Fruit fly (Drosophila melanogaster) whole organism, prepupa: ENCODE results near the gene Teh4.

Experiments
- Blimp-1 ChIP-seq: fragments of 200-800 bp; sonication (Bioruptor generic); optimal IDR thresholded peaks from 3 replicates; lab custom pipeline; 2017; ENCODE audit warnings: missing biosample characterization, missing genetic modification characterization, mild to moderate bottlenecking, moderate library complexity, missing genetic modification reagents
- CG10631 ChIP-seq: fragments of 200-800 bp; sonication (Bioruptor generic); optimal IDR thresholded peaks from 2 replicates; lab custom pipeline; 2016; ENCODE audit warnings: missing biosample characterization, missing genetic modification characterization
- CG10669 ChIP-seq: fragments of 200-800 bp; sonication (Bioruptor generic); optimal IDR thresholded peaks from 3 replicates; lab custom pipeline; 2018; ENCODE audit warnings: missing biosample characterization, mild to moderate bottlenecking, missing genetic modification characterization, moderate library complexity
- CG11294 ChIP-seq: fragments of 200-800 bp; sonication (Bioruptor generic); IDR thresholded peaks from 2 replicates; pipeline ENCODE4 v1.3.6; 2022; ENCODE audit warnings: missing biosample characterization, missing genetic modification characterization
- CG11902 ChIP-seq: fragments of 200-800 bp; sonication (Bioruptor generic); optimal IDR thresholded peaks from 3 replicates; lab custom pipeline; 2016; ENCODE audit warnings: missing biosample characterization, missing genetic modification characterization
- CG15336 ChIP-seq: fragments of 200-800 bp; sonication (Bioruptor generic); IDR thresholded peaks from 2 replicates; pipeline ENCODE4 v1.3.6; 2022; ENCODE audit warnings: missing biosample characterization, missing genetic modification characterization
- CG16779 ChIP-seq: fragments of 200-800 bp; sonication (Bioruptor generic); optimal IDR thresholded peaks from 3 replicates; lab custom pipeline; 2017; ENCODE audit warnings: missing biosample characterization, mild to moderate bottlenecking, missing genetic modification characterization
- CG3032 ChIP-seq: fragments of 200-800 bp; optimal IDR thresholded peaks from 2 replicates; lab custom pipeline; 2019; ENCODE audit warnings: missing biosample characterization, mild to moderate bottlenecking, missing genetic modification characterization, moderate library complexity
- CG31627 ChIP-seq: fragments of 200-800 bp; sonication (Bioruptor generic); optimal IDR thresholded peaks from 3 replicates; lab custom pipeline; 2016; ENCODE audit warnings: missing biosample characterization, missing genetic modification characterization
- CG32006 ChIP-seq: fragments of 200-800 bp; sonication (Bioruptor generic); optimal IDR thresholded peaks from 3 replicates; lab custom pipeline; 2017; ENCODE audit warnings: missing biosample characterization, mild to moderate bottlenecking, missing genetic modification characterization
- CG34406 ChIP-seq: fragments of 200-800 bp; sonication (Bioruptor generic); optimal IDR thresholded peaks from 3 replicates; lab custom pipeline; 2016; ENCODE audit warnings: missing biosample characterization, missing genetic modification characterization
- CG3919 ChIP-seq: fragments of 200-800 bp; sonication (Bioruptor generic); optimal IDR thresholded peaks from 3 replicates; lab custom pipeline; 2016; ENCODE audit warnings: missing biosample characterization, missing genetic modification characterization
- CG4318 ChIP-seq: fragments of 200-800 bp; sonication (Bioruptor generic); optimal IDR thresholded peaks from 3 replicates; lab custom pipeline; 2017; ENCODE audit warnings: missing biosample characterization, mild to moderate bottlenecking, missing genetic modification characterization
- CG6163 ChIP-seq: fragments of 200-800 bp; sonication (Bioruptor generic); IDR thresholded peaks from 3 replicates; pipeline ENCODE4 v1.3.6; 2022; ENCODE audit warnings: missing biosample characterization, missing genetic modification characterization
- CG6276 ChIP-seq: fragments of 200-800 bp; sonication (Bioruptor generic); optimal IDR thresholded peaks from 2 replicates; lab custom pipeline; 2017; ENCODE audit warnings: missing biosample characterization, mild to moderate bottlenecking, missing genetic modification characterization
- CG6792 ChIP-seq: fragments of 200-800 bp; sonication (Bioruptor generic); optimal IDR thresholded peaks from 3 replicates; lab custom pipeline; 2016; ENCODE audit warnings: missing biosample characterization, missing genetic modification characterization
- CG6808 ChIP-seq: fragments of 200-800 bp; sonication (Bioruptor generic); optimal IDR thresholded peaks from 3 replicates; lab custom pipeline; 2017; ENCODE audit warnings: missing biosample characterization, missing genetic modification characterization, mild to moderate bottlenecking, moderate library complexity, missing genetic modification reagents
- CG6854 ChIP-seq: fragments of 200-800 bp; sonication (Bioruptor generic); optimal IDR thresholded peaks from 2 replicates; lab custom pipeline; 2017; ENCODE audit warnings: missing biosample characterization, mild to moderate bottlenecking, missing genetic modification characterization
- CG8119 ChIP-seq: fragments of 200-800 bp; sonication (Bioruptor generic); IDR thresholded peaks from 3 replicates; pipeline ENCODE4 v1.3.6; 2022; ENCODE audit warnings: missing biosample characterization, missing genetic modification characterization
- CG8632 ChIP-seq: fragments of 200-800 bp; sonication (Bioruptor generic); optimal IDR thresholded peaks from 3 replicates; lab custom pipeline; 2016; ENCODE audit warnings: missing biosample characterization, missing genetic modification characterization
- CG9139 ChIP-seq: fragments of 200-800 bp; sonication (Bioruptor generic); optimal IDR thresholded peaks from 3 replicates; lab custom pipeline; 2017; ENCODE audit warnings: missing biosample characterization, mild to moderate bottlenecking, missing genetic modification characterization
- Eip78C ChIP-seq: fragments of 200-800 bp; sonication (Bioruptor generic); peaks from one replicate; lab custom pipeline; 2016; ENCODE audit warnings: missing biosample characterization, missing genetic modification characterization
- Eip93F ChIP-seq: fragments of 200-800 bp; sonication (Bioruptor generic); optimal IDR thresholded peaks from 2 replicates; lab custom pipeline; 2016; ENCODE audit warnings: missing biosample characterization, mild to moderate bottlenecking, missing genetic modification characterization
- Ets21C ChIP-seq: fragments of 200-800 bp; sonication (Bioruptor generic); optimal IDR thresholded peaks from 3 replicates; lab custom pipeline; 2016; ENCODE audit warnings: missing biosample characterization, missing genetic modification characterization
- Ets96B ChIP-seq: fragments of 200-800 bp; optimal IDR thresholded peaks from 2 replicates; lab custom pipeline; 2019; ENCODE audit warnings: missing biosample characterization, mild to moderate bottlenecking, missing genetic modification characterization, moderate library complexity
- Hr38 ChIP-seq: sonication (Bioruptor generic); optimal IDR thresholded peaks from 2 replicates; lab custom pipeline; 2016; ENCODE audit warnings: missing biosample characterization, missing genetic modification characterization
- Lpt ChIP-seq: fragments of 200-800 bp; sonication (Bioruptor generic); optimal IDR thresholded peaks from 3 replicates; lab custom pipeline; 2016; ENCODE audit warnings: missing biosample characterization, missing genetic modification characterization
- Met ChIP-seq: fragments of 200-800 bp; sonication (Bioruptor generic); optimal IDR thresholded peaks from 3 replicates; lab custom pipeline; 2016; ENCODE audit warnings: missing biosample characterization, missing genetic modification characterization
- OdsH ChIP-seq: fragments of 200-800 bp; sonication (Bioruptor generic); optimal IDR thresholded peaks from 3 replicates; lab custom pipeline; 2016; ENCODE audit warnings: missing biosample characterization, missing genetic modification characterization
- Smox ChIP-seq: fragments of 200-800 bp; sonication (Bioruptor generic); optimal IDR thresholded peaks from 3 replicates; lab custom pipeline; 2016; ENCODE audit warnings: missing biosample characterization, missing genetic modification characterization
- Sox102F ChIP-seq: fragments of 200-800 bp; sonication (Bioruptor generic); optimal IDR thresholded peaks from 2 replicates; lab custom pipeline; 2016; ENCODE audit warnings: missing biosample characterization, mild to moderate bottlenecking, missing genetic modification characterization
- Sox14 ChIP-seq: fragments of 200-800 bp; sonication (Bioruptor generic); optimal IDR thresholded peaks from 3 replicates; lab custom pipeline; 2016; ENCODE audit warnings: missing biosample characterization, missing genetic modification characterization
- Sox15 ChIP-seq: fragments of 200-800 bp; sonication (Bioruptor generic); optimal IDR thresholded peaks from 3 replicates; lab custom pipeline; 2016; ENCODE audit warnings: missing biosample characterization, missing genetic modification characterization
- achi ChIP-seq: fragments of 200-800 bp; sonication (Bioruptor generic); optimal IDR thresholded peaks from 3 replicates; lab custom pipeline; 2016; ENCODE audit warnings: missing biosample characterization, missing genetic modification characterization
- acj6 ChIP-seq: fragments of 200-800 bp; sonication (Bioruptor generic); optimal IDR thresholded peaks from 3 replicates; lab custom pipeline; 2016; ENCODE audit warnings: missing biosample characterization, missing genetic modification characterization
- cyc ChIP-seq: fragments of 200-800 bp; sonication (Bioruptor generic); optimal IDR thresholded peaks from 3 replicates; lab custom pipeline; 2016; ENCODE audit warnings: missing biosample characterization, missing genetic modification characterization
- dac ChIP-seq: fragments of 200-800 bp; sonication (Bioruptor generic); optimal IDR thresholded peaks from 2 replicates; lab custom pipeline; 2017; ENCODE audit warnings: missing biosample characterization, mild to moderate bottlenecking, missing genetic modification characterization
- eg ChIP-seq: fragments of 200-800 bp; sonication (Bioruptor generic); IDR thresholded peaks from 3 replicates; pipeline ENCODE4 v1.3.6; 2022; ENCODE audit warnings: missing biosample characterization, missing genetic modification characterization
- esn ChIP-seq: fragments of 200-800 bp; sonication (Bioruptor generic); optimal IDR thresholded peaks from 2 replicates; lab custom pipeline; 2016; ENCODE audit warnings: missing biosample characterization, mild to moderate bottlenecking, missing genetic modification characterization, moderate library complexity
- fd59A ChIP-seq: fragments of 200-800 bp; sonication (Bioruptor generic); optimal IDR thresholded peaks from 2 replicates; lab custom pipeline; 2017; ENCODE audit warnings: missing biosample characterization, mild to moderate bottlenecking, missing genetic modification characterization, missing genetic modification reagents
- fd85E ChIP-seq: fragments of 200-800 bp; sonication (Bioruptor generic); optimal IDR thresholded peaks from 3 replicates; lab custom pipeline; 2016; ENCODE audit warnings: missing biosample characterization, missing genetic modification characterization
- fkh ChIP-seq: fragments of 200-800 bp; sonication (Bioruptor generic); optimal IDR thresholded peaks from 3 replicates; lab custom pipeline; 2017; ENCODE audit warnings: missing biosample characterization, mild to moderate bottlenecking, missing genetic modification characterization, moderate library complexity
- lz ChIP-seq: fragments of 200-800 bp; sonication (Bioruptor generic); optimal IDR thresholded peaks from 3 replicates; lab custom pipeline; 2016; ENCODE audit warnings: missing biosample characterization, missing genetic modification characterization
- pdm3 ChIP-seq: fragments of 200-800 bp; sonication (Bioruptor generic); optimal IDR thresholded peaks from 3 replicates; lab custom pipeline; 2016; ENCODE audit warnings: missing biosample characterization, missing genetic modification characterization
- salr ChIP-seq, 2 experiments: fragments of 200-800 bp; sonication (Bioruptor generic); optimal IDR thresholded peaks; 3 replicates each; lab custom pipeline; 2016 to 2018; ENCODE audit warnings: missing biosample characterization in 2 of 2, missing genetic modification characterization in 2 of 2, mild to moderate bottlenecking in 1 of 2
- spab ChIP-seq: fragments of 200-800 bp; sonication (Bioruptor generic); optimal IDR thresholded peaks from 2 replicates; lab custom pipeline; 2017; ENCODE audit warnings: missing biosample characterization, mild to moderate bottlenecking, missing genetic modification characterization, missing genetic modification reagents
- ss ChIP-seq, 2 experiments: fragments of 200-800 bp; sonication (Bioruptor generic); optimal IDR thresholded peaks; 2 replicates in 1 of 2; 3 replicates in 1 of 2; lab custom pipeline; 2017 to 2018; ENCODE audit warnings: mild to moderate bottlenecking in 2 of 2, missing biosample characterization in 2 of 2, missing genetic modification characterization in 2 of 2, moderate library complexity in 1 of 2
- svp ChIP-seq: fragments of 200-800 bp; sonication (Bioruptor generic); peaks from one replicate; lab custom pipeline; 2016; ENCODE audit warnings: missing biosample characterization, missing genetic modification characterization
- topi ChIP-seq: fragments of 200-800 bp; sonication (Bioruptor generic); optimal IDR thresholded peaks from 3 replicates; lab custom pipeline; 2016; ENCODE audit warnings: missing biosample characterization, missing genetic modification characterization
- vri ChIP-seq: fragments of 200-800 bp; sonication (Bioruptor generic); optimal IDR thresholded peaks from 3 replicates; lab custom pipeline; 2016; ENCODE audit warnings: missing biosample characterization, mild to moderate bottlenecking, missing genetic modification characterization

The Teh4 gene

DNA sequence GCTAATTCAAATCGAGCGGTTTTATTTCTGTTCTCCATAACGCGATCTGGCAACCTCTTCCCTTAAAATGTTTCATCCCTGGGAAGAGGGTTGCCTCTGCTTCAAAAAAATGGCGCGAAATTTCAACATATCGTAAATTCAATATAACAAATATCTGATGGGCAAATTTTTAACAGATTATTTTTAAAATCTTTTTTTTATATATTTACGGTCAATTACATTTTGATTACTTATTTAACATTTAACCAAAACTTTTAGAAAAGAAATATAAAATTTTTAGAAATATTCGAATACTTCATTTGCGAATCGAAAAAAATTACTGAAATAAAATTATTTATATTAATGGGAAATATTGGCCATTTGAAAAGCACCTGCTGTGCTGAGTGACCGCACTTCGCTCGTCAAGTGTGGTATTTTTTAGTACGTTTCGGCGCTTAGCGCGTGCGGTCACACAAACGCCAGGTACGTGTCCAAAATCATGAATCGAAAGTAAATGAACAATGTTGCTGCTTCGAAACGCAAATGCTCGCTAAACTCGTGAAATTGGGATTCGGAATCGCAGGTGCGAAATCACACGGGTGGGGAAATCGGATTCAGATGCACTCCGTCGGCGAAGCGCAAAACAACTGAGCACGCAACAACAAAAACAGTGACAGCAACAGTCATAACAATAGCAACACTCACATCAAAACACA is 8.0 kb downstream of the Teh4 start, which contains the start of gene Ero1L (continued):
- TF ChIP-seq CG9139 (no peak), Hr38 (GFP tag; lab: Kevin White, UChicago) (no peak), Ets21C (no peak), spab (no peak), Met (GFP tag; lab: Kevin White, UChicago) (peak; percentile 33), topi (GFP tag; lab: Kevin White, UChicago) (no peak), CG6854 (GFP tag; lab: Kevin White, UChicago) (peak; percentile 51), achi (no peak), eg (GFP tag; lab: Robert Waterston, UW) (peak; percentile 45; the same call in 2 of the 3 replicates), fkh (no peak), CG32006 (no peak), CG6163 (0 out of 3 replicates have a peak, but pooled peaks have one; percentile 14), Lpt (GFP tag; lab: Kevin White, UChicago) (no peak), CG6276 (GFP tag; lab: Kevin White, UChicago) (no peak), CG3919 (no peak), CG6792 (GFP tag; lab: Kevin White, UChicago) (no peak), CG31627 (GFP tag; lab: Kevin White, UChicago) (peak; percentile 24), OdsH (GFP tag; lab: Kevin White, UChicago) (no peak), svp (GFP tag; lab: Kevin White, UChicago) (peak; percentile 80), fd85E (GFP tag; lab: Kevin White, UChicago) (no peak), dac (no peak), Smox (GFP tag; lab: Kevin White, UChicago) (peak; percentile 39), CG10631 (no peak), CG4318 (no peak), CG11294 (GFP tag; lab: Robert Waterston, UW) (no peak), Sox15 (no peak), esn (GFP tag; lab: Kevin White, UChicago) (peak; percentile 37), CG15336 (GFP tag; lab: Robert Waterston, UW) (no peak), CG16779 (no peak), vri (GFP tag; lab: Kevin White, UChicago) (peak; percentile 25), cyc (peak; percentile 41), Eip78C (peak; percentile 49), Sox102F (GFP tag; lab: Kevin White, UChicago) (no peak), acj6 (GFP tag; lab: Kevin White, UChicago) (no peak), CG34406 (GFP tag; lab: Kevin White, UChicago) (no peak), Blimp-1 (peak; percentile 37), fd59A (no peak), ss (GFP tag; optimal IDR thresholded peaks at IDR 0.05; lab: Kevin White, UChicago) (peak in 1 of 2 experiments; percentile 8), salr (GFP tag; optimal IDR thresholded peaks at IDR 0.05; lab: Kevin White, UChicago) (no peak), CG10669 (no peak), pdm3 (GFP tag; lab: Kevin White, UChicago) (peak; percentile 2)

DNA sequence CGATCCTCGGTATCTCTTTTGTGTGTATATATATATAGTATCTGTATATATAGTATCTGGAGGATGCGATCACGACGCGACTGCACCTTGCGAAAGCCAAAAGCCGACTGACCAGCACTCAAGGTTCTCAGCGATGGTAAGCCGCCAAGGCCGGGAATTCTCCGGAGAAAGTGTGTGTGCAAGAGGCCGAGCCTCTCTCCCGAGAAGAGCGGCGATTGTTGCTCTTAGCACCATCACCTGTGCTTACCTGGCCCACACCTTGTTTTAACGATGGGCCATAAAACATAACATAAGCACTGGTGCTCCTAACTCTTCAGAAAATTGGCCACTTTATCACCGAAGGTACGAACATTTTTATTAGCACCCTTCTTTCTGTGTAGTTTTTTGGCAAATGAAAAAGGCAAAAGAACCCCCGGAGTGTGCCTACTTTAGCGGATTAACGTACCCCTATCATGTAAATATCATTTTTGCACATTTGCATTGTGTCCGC is 10.7 kb downstream of the Teh4 start, which contains the start of gene mas:
Gene mas, minus strand, starts transcription at position 112 of the 490 bp plus-strand sequence.
- TF ChIP-seq svp (GFP tag; lab: Kevin White, UChicago), result no peak
- no peak for TF ChIP-seq CG15336 (GFP tag; lab: Robert Waterston, UW)
- no peak for TF ChIP-seq Ets21C
- no peak for TF ChIP-seq lz (GFP tag; lab: Kevin White, UChicago)
- no peak for TF ChIP-seq CG3032 (tag; lab: Kevin White, UChicago)
- TF ChIP-seq CG8632 (GFP tag; lab: Kevin White, UChicago), result no peak
- TF ChIP-seq Met (GFP tag; lab: Kevin White, UChicago), result peak; percentile 15
- no peak for TF ChIP-seq fd59A
- no peak for TF ChIP-seq CG34406 (GFP tag; lab: Kevin White, UChicago)
- TF ChIP-seq esn (GFP tag; lab: Kevin White, UChicago), result no peak
- TF ChIP-seq CG4318, result no peak
- no peak for TF ChIP-seq eg (GFP tag; lab: Robert Waterston, UW)
- no peak for TF ChIP-seq Hr38 (GFP tag; lab: Kevin White, UChicago)
- no peak for TF ChIP-seq Ets96B (tag; lab: Kevin White, UChicago)
- TF ChIP-seq CG16779, result no peak
- TF ChIP-seq CG6808 (GFP tag; lab: Kevin White, UChicago), result no peak
- peak; percentile 14 for TF ChIP-seq CG10631
- no peak for TF ChIP-seq CG11902 (GFP tag; lab: Kevin White, UChicago)
- no peak for TF ChIP-seq topi (GFP tag; lab: Kevin White, UChicago)
- peak; percentile 5 for TF ChIP-seq Eip78C
- TF ChIP-seq Lpt (GFP tag; lab: Kevin White, UChicago), result no peak
- no peak for TF ChIP-seq CG8119
- no peak for TF ChIP-seq Sox14 (GFP tag; lab: Kevin White, UChicago)
- no peak for TF ChIP-seq Eip93F (GFP tag; lab: Kevin White, UChicago)
